Worm (Caenorhabditis elegans) whole organism, L3 larva: Measurements from ENCODE around the gene F36H12.4.

Experiments used
- egl-27 ChIP-seq: sonication (generic microtip); optimal IDR thresholded peaks from 4 replicates; lab custom pipeline; 2017; ENCODE audit warnings: missing biosample characterization, missing genetic modification reagents, missing genetic modification characterization
- nhr-77 ChIP-seq: fragments of 150-350 bp; optimal IDR thresholded peaks from 2 replicates; lab custom pipeline; 2014; ENCODE audit warnings: missing biosample characterization, missing genetic modification characterization

- TF ChIP-seq egl-27 (no peak), nhr-77 (tag; lab: Kevin White, UChicago) (no peak)
Observed at ce11 chrIV:5309742-5310141, 40.8 kb downstream of the F36H12.4 start, which contains the start of gene ZK354.3.
